Worm (Caenorhabditis elegans) whole organism, late embryonic: ENCODE data around the gene C13A10.1.

Experiments
- ahr-1 ChIP-seq: sonication (generic microtip); optimal IDR thresholded peaks from 2 replicates; lab custom pipeline; 2016; ENCODE audit warnings: missing genetic modification characterization, missing compliant biosample characterization
- nfya-1 ChIP-seq: sonication (generic microtip); optimal IDR thresholded peaks from 2 replicates; lab custom pipeline; 2017; ENCODE audit warnings: missing genetic modification characterization, mild to moderate bottlenecking, missing compliant biosample characterization, antibody characterized with exemption, moderate library complexity
- pqm-1 ChIP-seq: sonication (generic microtip); optimal IDR thresholded peaks from 2 replicates; lab custom pipeline; 2016; ENCODE audit warnings: missing genetic modification characterization, missing compliant biosample characterization
- unc-42 ChIP-seq: sonication (generic microtip); optimal IDR thresholded peaks from 2 replicates; lab custom pipeline; 2016; ENCODE audit warnings: missing genotype, missing genetic modification characterization, missing compliant biosample characterization

DNA sequence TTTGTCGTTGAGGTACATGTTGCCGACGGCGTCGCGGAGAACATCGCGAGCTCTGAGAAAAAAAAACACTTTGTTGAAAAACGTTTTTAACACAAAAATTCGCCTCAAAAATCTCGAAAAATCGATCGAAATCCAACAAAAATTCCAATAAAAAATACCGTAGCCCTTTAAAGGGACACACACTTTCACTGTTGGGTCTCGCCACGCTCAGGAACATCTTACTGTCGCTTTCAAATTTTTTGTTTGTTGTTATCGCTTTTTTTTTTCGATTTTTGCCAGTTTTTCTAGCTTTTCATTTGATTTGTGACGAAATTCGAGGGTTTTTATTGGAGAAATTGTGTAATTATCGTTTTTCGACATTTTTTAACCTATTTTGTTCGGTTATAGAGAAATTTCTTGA lies 48.9 kb downstream of the C13A10.1 start:
- TF ChIP-seq ahr-1 (tag; lab: Kevin White, UChicago) (no peak), unc-42 (tag; lab: Kevin White, UChicago) (no peak), pqm-1 (tag; lab: Kevin White, UChicago) (no peak), nfya-1 (tag; lab: Kevin White, UChicago) (no peak)
